Fruit fly (Drosophila melanogaster): ENCODE data around the gene CG15172.

The CG15172 gene

dm6 chr2L:19058916-19059315 lies 36.7 kb downstream of the CG15172 start, which contains the start of gene Phlpp (continued):
- TF ChIP-seq bcd (GFP tag; optimal IDR thresholded peaks at IDR 0.05), result peak; percentile 42
- peak; percentile 83 for TF ChIP-seq CG18262 (tag; optimal IDR thresholded peaks at IDR 0.05)
- peak; percentile 26 for TF ChIP-seq Spps (tag; optimal IDR thresholded peaks at IDR 0.05)
- peak; percentile 61; the same call in 2 of the 3 replicates for TF ChIP-seq CG11695 (GFP tag; IDR thresholded peaks at IDR 0.05)
- TF ChIP-seq CG17361 (GFP tag; IDR thresholded peaks at IDR 0.05), result peak; percentile 72
- TF ChIP-seq CG9727 (GFP tag; optimal IDR thresholded peaks at IDR 0.05), result peak; percentile 12
- peak; percentile 47; the same call in 1 of the 2 replicates for TF ChIP-seq peb (GFP tag; IDR thresholded peaks at IDR 0.05)
- no peak for TF ChIP-seq BEAF-32 (GFP tag; optimal IDR thresholded peaks at IDR 0.05)
- TF ChIP-seq ems (GFP tag; optimal IDR thresholded peaks at IDR 0.05), result peak; percentile 28
- no peak for TF ChIP-seq hkb (optimal IDR thresholded peaks at IDR 0.05)
- TF ChIP-seq hkb (GFP tag; IDR thresholded peaks at IDR 0.05), result peak; percentile 79
- no peak for TF ChIP-seq dm (GFP tag; optimal IDR thresholded peaks at IDR 0.05)
- TF ChIP-seq CG14860 (GFP tag; IDR thresholded peaks at IDR 0.05; ENCODE audit: partially characterized antibody), result no peak
- TF ChIP-seq insv (GFP tag; optimal IDR thresholded peaks at IDR 0.05), result no peak
- TF ChIP-seq CG6813 (GFP tag; optimal IDR thresholded peaks at IDR 0.05), result peak; percentile 49
- no peak for TF ChIP-seq CG10147 (GFP tag; optimal IDR thresholded peaks at IDR 0.05)
- no peak for TF ChIP-seq CG12744 (GFP tag; optimal IDR thresholded peaks at IDR 0.05)
- TF ChIP-seq Awh (GFP tag; IDR thresholded peaks at IDR 0.05), result 0 out of 2 replicates have a peak, but pooled peaks have one; percentile 51
- TF ChIP-seq CG9932 (GFP tag; IDR thresholded peaks at IDR 0.05), result no peak
- TF ChIP-seq Xrp1 (GFP tag; IDR thresholded peaks at IDR 0.05), result peak; percentile 89
- TF ChIP-seq CG6791 (GFP tag; IDR thresholded peaks at IDR 0.05; ENCODE audit: partially characterized antibody), result no peak
- TF ChIP-seq dpn (GFP tag; optimal IDR thresholded peaks at IDR 0.05), result peak; percentile 2 to 5
- TF ChIP-seq Med (GFP tag), result peak; percentile 60
- TF ChIP-seq MBD-R2 (GFP tag; IDR thresholded peaks at IDR 0.05), result no peak; the same call in 1 of the 2 replicates
- peak; percentile 13 for TF ChIP-seq CG18619 (GFP tag; optimal IDR thresholded peaks at IDR 0.05)
- peak; percentile 73; the same call in 2 of the 3 replicates for TF ChIP-seq gce (GFP tag; IDR thresholded peaks at IDR 0.05)
- peak; percentile 45 for TF ChIP-seq Oli (tag; optimal IDR thresholded peaks at IDR 0.05)
- no peak for TF ChIP-seq CG14050 (GFP tag; IDR thresholded peaks at IDR 0.05)
- peak; percentile 33 for TF ChIP-seq CG8359 (GFP tag; optimal IDR thresholded peaks at IDR 0.05; ENCODE audit: borderline replicate concordance)
- peak; percentile 70 for TF ChIP-seq Ada2b (GFP tag; IDR thresholded peaks at IDR 0.05)
- no peak for TF ChIP-seq dmrt99B (tag; optimal IDR thresholded peaks at IDR 0.05)
- TF ChIP-seq CG14710 (tag; optimal IDR thresholded peaks at IDR 0.05), result peak; percentile 71
- TF ChIP-seq CG33557 (GFP tag; optimal IDR thresholded peaks at IDR 0.05), result peak; percentile 15
- no peak for TF ChIP-seq wdn (GFP tag; IDR thresholded peaks at IDR 0.05)
- TF ChIP-seq Dip3 (GFP tag; optimal IDR thresholded peaks at IDR 0.05), result peak; percentile 27
- peak; percentile 31 for TF ChIP-seq CG1233 (GFP tag; optimal IDR thresholded peaks at IDR 0.05)
- TF ChIP-seq Ptx1 (GFP tag; IDR thresholded peaks at IDR 0.05), result peak; percentile 78
- TF ChIP-seq pan (optimal IDR thresholded peaks at IDR 0.05), result no peak
- peak in 1 of 2 experiments; percentile 58 for TF ChIP-seq pan (GFP tag; optimal IDR thresholded peaks at IDR 0.05 in 1 of 2, IDR thresholded peaks at IDR 0.05 in 1 of 2)
- peak; percentile 49 for TF ChIP-seq CG7372 (GFP tag; IDR thresholded peaks at IDR 0.05)
- 0 out of 3 replicates have a peak, but pooled peaks have one; percentile 44 for TF ChIP-seq C15 (GFP tag; IDR thresholded peaks at IDR 0.05)
- TF ChIP-seq H15 (GFP tag; IDR thresholded peaks at IDR 0.05), result peak; percentile 40; the same call in 1 of the 3 replicates
- TF ChIP-seq CG17829 (tag; optimal IDR thresholded peaks at IDR 0.05), result peak; percentile 67
- TF ChIP-seq BtbVII (GFP tag; optimal IDR thresholded peaks at IDR 0.05), result no peak
- no peak for TF ChIP-seq her (GFP tag; optimal IDR thresholded peaks at IDR 0.05)
- peak; percentile 56; the same call in 1 of the 2 replicates for TF ChIP-seq CG14014 (GFP tag; IDR thresholded peaks at IDR 0.05)
- peak; percentile 19; the same call in 1 of the 4 replicates for TF ChIP-seq Gug (GFP tag; IDR thresholded peaks at IDR 0.05)
- TF ChIP-seq ken (GFP tag; IDR thresholded peaks at IDR 0.05), result peak; percentile 40; the same call in 1 of the 3 replicates
- no peak for TF ChIP-seq trh (GFP tag; optimal IDR thresholded peaks at IDR 0.05)
- 0 out of 3 replicates have a peak, but pooled peaks have one; percentile 24 for TF ChIP-seq otp (GFP tag; IDR thresholded peaks at IDR 0.05)
- TF ChIP-seq cwo (GFP tag; optimal IDR thresholded peaks at IDR 0.05), result peak; percentile 27
